Fruit fly (Drosophila melanogaster): ENCODE results near the gene CG32069.

CG32069 gene

dm6 chr3L:11084557-11085231, 22.3 kb upstream of the CG32069 start (continued):
- TF ChIP-seq bsh (GFP tag; optimal IDR thresholded peaks at IDR 0.05): peak; percentile 97 to 99
- TF ChIP-seq Lim3 (GFP tag; IDR thresholded peaks at IDR 0.05): peak; percentile 89
- peak; percentile 86; the same call in 2 of the 3 replicates for TF ChIP-seq Optix (GFP tag; IDR thresholded peaks at IDR 0.05)
- peak; percentile 87 for TF ChIP-seq slou (GFP tag; optimal IDR thresholded peaks at IDR 0.05)
- peak; percentile 96 for TF ChIP-seq CG10209 (GFP tag; optimal IDR thresholded peaks at IDR 0.05)
- TF ChIP-seq CG10565 (GFP tag; optimal IDR thresholded peaks at IDR 0.05): peak; percentile 80
- peak; percentile 93 for TF ChIP-seq tx (GFP tag; optimal IDR thresholded peaks at IDR 0.05)
- TF ChIP-seq Dll (GFP tag; IDR thresholded peaks at IDR 0.05; ENCODE audit: partially characterized antibody): no peak
- peak; percentile 90 for TF ChIP-seq ac (GFP tag; optimal IDR thresholded peaks at IDR 0.05)
- peak; percentile 87 for TF ChIP-seq Oaz (GFP tag; IDR thresholded peaks at IDR 0.05)
- TF ChIP-seq trem (tag; optimal IDR thresholded peaks at IDR 0.05): peak; percentile 94
- TF ChIP-seq CG10654 (GFP tag; optimal IDR thresholded peaks at IDR 0.05): peak; percentile 92
- TF ChIP-seq sc (optimal IDR thresholded peaks at IDR 0.05): no peak
- peak; percentile 94 for TF ChIP-seq sc (GFP tag; optimal IDR thresholded peaks at IDR 0.05)
- peak; percentile 94 for TF ChIP-seq ind (GFP tag; optimal IDR thresholded peaks at IDR 0.05)
- peak; percentile 95 for TF ChIP-seq seq (GFP tag; IDR thresholded peaks at IDR 0.05)
- peak; percentile 19 for TF ChIP-seq gfzf (GFP tag; optimal IDR thresholded peaks at IDR 0.05)
- peak in 1 of 2 experiments; percentile 89 for TF ChIP-seq tll (GFP tag; optimal IDR thresholded peaks at IDR 0.05)
- no peak for TF ChIP-seq CG6791 (GFP tag; IDR thresholded peaks at IDR 0.05; ENCODE audit: partially characterized antibody)
- peak; percentile 88 for TF ChIP-seq CG6272 (GFP tag; IDR thresholded peaks at IDR 0.05)
- TF ChIP-seq CG8478 (optimal IDR thresholded peaks at IDR 0.05): no peak
- TF ChIP-seq da (GFP tag; optimal IDR thresholded peaks at IDR 0.05): peak; percentile 93
- no peak for TF ChIP-seq hbn (GFP tag; IDR thresholded peaks at IDR 0.05; ENCODE audit: partially characterized antibody)
- peak; percentile 88 for TF ChIP-seq Ets97D (GFP tag; optimal IDR thresholded peaks at IDR 0.05)
- peak; percentile 98 for TF ChIP-seq Xrp1 (GFP tag; IDR thresholded peaks at IDR 0.05)
- TF ChIP-seq croc (GFP tag; conservative IDR thresholded peaks at IDR 0.05): peak; percentile 94
- TF ChIP-seq cwo (GFP tag; optimal IDR thresholded peaks at IDR 0.05): peak; percentile 91
- TF ChIP-seq Camta (GFP tag; optimal IDR thresholded peaks at IDR 0.05): peak; percentile 97
- TF ChIP-seq Side (GFP tag; optimal IDR thresholded peaks at IDR 0.05): peak; percentile 97
- peak; percentile 93 for TF ChIP-seq Mrtf (GFP tag; IDR thresholded peaks at IDR 0.05)
- peak; percentile 56 for TF ChIP-seq MESR4 (GFP tag; optimal IDR thresholded peaks at IDR 0.05)
- peak; percentile 91 for TF ChIP-seq Fer3 (tag; optimal IDR thresholded peaks at IDR 0.05)
- peak; percentile 66 for TF ChIP-seq D19B (GFP tag; optimal IDR thresholded peaks at IDR 0.05)
- TF ChIP-seq Neu2 (GFP tag; optimal IDR thresholded peaks at IDR 0.05; ENCODE audit: borderline replicate concordance): peak; percentile 86
- TF ChIP-seq peb (GFP tag; IDR thresholded peaks at IDR 0.05): peak; percentile 91
- TF ChIP-seq MTF-1 (GFP tag; optimal IDR thresholded peaks at IDR 0.05; ENCODE audit: borderline replicate concordance): peak; percentile 86
- TF ChIP-seq ci (GFP tag; IDR thresholded peaks at IDR 0.05): peak; percentile 99
- TF ChIP-seq CG11723 (GFP tag; optimal IDR thresholded peaks at IDR 0.05): peak; percentile 94
- TF ChIP-seq CG8924 (tag; optimal IDR thresholded peaks at IDR 0.05): peak; percentile 97
- peak; percentile 87 for TF ChIP-seq ERR (GFP tag; optimal IDR thresholded peaks at IDR 0.05)
- peak; percentile 96 for TF ChIP-seq Six4 (GFP tag; optimal IDR thresholded peaks at IDR 0.05)
- peak; percentile 97 for TF ChIP-seq CG4820 (GFP tag; optimal IDR thresholded peaks at IDR 0.05)
- peak; percentile 24 for TF ChIP-seq pfk (GFP tag; optimal IDR thresholded peaks at IDR 0.05)
- peak; percentile 90 for TF ChIP-seq Dek (tag; optimal IDR thresholded peaks at IDR 0.05)
- TF ChIP-seq CG31365 (tag; optimal IDR thresholded peaks at IDR 0.05): peak; percentile 76
- peak; percentile 89 for TF ChIP-seq CG43689 (GFP tag; IDR thresholded peaks at IDR 0.05)
- TF ChIP-seq tap (tag; optimal IDR thresholded peaks at IDR 0.05): peak; percentile 96
- peak; percentile 89 for TF ChIP-seq danr (GFP tag; IDR thresholded peaks at IDR 0.05)
- peak; percentile 97 for TF ChIP-seq CG12219 (GFP tag; optimal IDR thresholded peaks at IDR 0.05)
- no peak for TF ChIP-seq yki (optimal IDR thresholded peaks at IDR 0.05)
